Worm (Caenorhabditis elegans): Measurements from ENCODE around the gene gcy-15.

Gene gcy-15

ce11 chrII:3245836-3246235 is 49.0 kb upstream of the gcy-15 start, which contains the start of gene C17F4.7 (continued):
- TF ChIP-seq F44E2.7 (GFP tag; IDR thresholded peaks at IDR 0.05) (no peak), F10B5.3 (tag; optimal IDR thresholded peaks at IDR 0.05) (no peak), vab-7 (GFP tag; IDR thresholded peaks at IDR 0.05) (no peak), php-3 (GFP tag; IDR thresholded peaks at IDR 0.05) (peak; percentile 96), ceh-44 (GFP tag; IDR thresholded peaks at IDR 0.05) (no peak), mxl-3 (GFP tag; optimal IDR thresholded peaks at IDR 0.05) (peak; percentile 62), nhr-42 (GFP tag; IDR thresholded peaks at IDR 0.05) (no peak), nhr-10 (tag; optimal IDR thresholded peaks at IDR 0.05) (no peak), ces-1 (GFP tag; optimal IDR thresholded peaks at IDR 0.05) (no peak), ztf-7 (tag; optimal IDR thresholded peaks at IDR 0.05) (no peak), fos-1 (tag; optimal IDR thresholded peaks at IDR 0.05) (no peak), gei-8 (GFP tag; optimal IDR thresholded peaks at IDR 0.05) (no peak), hlh-11 (tag; optimal IDR thresholded peaks at IDR 0.05) (peak; percentile 84), zfp-2 (tag; optimal IDR thresholded peaks at IDR 0.05) (no peak)

- no peak for TF ChIP-seq nhr-48 (tag; optimal IDR thresholded peaks at IDR 0.05)
- no peak for TF ChIP-seq F37D6.2 (tag; optimal IDR thresholded peaks at IDR 0.05)
- 0 out of 2 replicates have a peak, but pooled peaks have one; percentile 27 for TF ChIP-seq tra-1 (GFP tag; IDR thresholded peaks at IDR 0.05)
- TF ChIP-seq F26F4.8 (GFP tag; conservative IDR thresholded peaks at IDR 0.05) = no peak
- TF ChIP-seq hlh-11 (tag; optimal IDR thresholded peaks at IDR 0.05) = peak; percentile 10
- TF ChIP-seq zfp-3 (GFP tag; conservative IDR thresholded peaks at IDR 0.05) = peak; percentile 62; the same call in 1 of the 2 replicates
- no peak for TF ChIP-seq attf-4 (tag; optimal IDR thresholded peaks at IDR 0.05)
- TF ChIP-seq nhr-28 (tag; optimal IDR thresholded peaks at IDR 0.05) = peak; percentile 48
- 0 out of 2 replicates have a peak, but pooled peaks have one; percentile 24 for TF ChIP-seq saeg-2 (GFP tag; IDR thresholded peaks at IDR 0.05)
- TF ChIP-seq fos-1 (tag; optimal IDR thresholded peaks at IDR 0.05) = peak; percentile 72
- TF ChIP-seq pha-4 (GFP tag; IDR thresholded peaks at IDR 0.05) = peak; percentile 29; the same call in 1 of the 2 replicates
- TF ChIP-seq pha-4 (tag; optimal IDR thresholded peaks at IDR 0.05) = no peak
- TF ChIP-seq dve-1 (tag; optimal IDR thresholded peaks at IDR 0.05; ENCODE audit: insufficient read depth) = peak; percentile 75
- peak; percentile 58 for TF ChIP-seq dmd-6 (GFP tag; IDR thresholded peaks at IDR 0.05)
- peak; percentile 91 for TF ChIP-seq php-3 (GFP tag; IDR thresholded peaks at IDR 0.05)
- TF ChIP-seq nhr-42 (GFP tag; IDR thresholded peaks at IDR 0.05) = no peak
- no peak for TF ChIP-seq R02D3.7 (tag; optimal IDR thresholded peaks at IDR 0.05)
- TF ChIP-seq pqm-1 (tag; optimal IDR thresholded peaks at IDR 0.05) = peak; percentile 79
- TF ChIP-seq nhr-77 (tag; optimal IDR thresholded peaks at IDR 0.05) = peak; percentile 77
- 0 out of 2 replicates have a peak, but pooled peaks have one; percentile 52 for TF ChIP-seq Y75B8A.6 (GFP tag; IDR thresholded peaks at IDR 0.05)
Measured at ce11 chrII:3244758-3245157, 47.9 kb upstream of the gcy-15 start.

ce11 chrII:3244070-3244469 is 47.2 kb upstream of the gcy-15 start, which contains the start of gene C17F4.12:
C17F4.12 (minus strand) TSS chrII:3244170.
- TF ChIP-seq dmd-8 (GFP tag; IDR thresholded peaks at IDR 0.05) (no peak), daf-19 (GFP tag; conservative IDR thresholded peaks at IDR 0.05) (no peak), egl-27 (tag; optimal IDR thresholded peaks at IDR 0.05) (no peak), ceh-62 (tag; optimal IDR thresholded peaks at IDR 0.05) (no peak), zfp-2 (tag; optimal IDR thresholded peaks at IDR 0.05) (no peak), nhr-10 (tag; optimal IDR thresholded peaks at IDR 0.05) (no peak), nhr-48 (tag; optimal IDR thresholded peaks at IDR 0.05) (no peak)

ce11 chrII:3241842-3242241 is 45.0 kb upstream of the gcy-15 start:
- TF ChIP-seq nhr-28 (tag; optimal IDR thresholded peaks at IDR 0.05) (peak; percentile 0), spr-1 (tag; optimal IDR thresholded peaks at IDR 0.05) (no peak)

- TF ChIP-seq nhr-10 (tag; optimal IDR thresholded peaks at IDR 0.05) (no peak), unc-62 (GFP tag; optimal IDR thresholded peaks at IDR 0.05 in 1 of 2) (peak in 1 of 2 experiments; percentile 70), unc-62 (tag; optimal IDR thresholded peaks at IDR 0.05) (no peak)
Measured at ce11 chrII:3240207-3240606, 43.3 kb upstream of the gcy-15 start, which contains the start of gene C17F4.3. C17F4.3 (plus strand) TSS chrII:3240507.
